Worm (Caenorhabditis elegans): ENCODE results near the gene F01D5.6.
"Not testable (repeated sequence)": the region's sequence is repeated elsewhere in the genome, so short reads cannot be mapped to it uniquely, and the experiment has no call there.

DNA sequence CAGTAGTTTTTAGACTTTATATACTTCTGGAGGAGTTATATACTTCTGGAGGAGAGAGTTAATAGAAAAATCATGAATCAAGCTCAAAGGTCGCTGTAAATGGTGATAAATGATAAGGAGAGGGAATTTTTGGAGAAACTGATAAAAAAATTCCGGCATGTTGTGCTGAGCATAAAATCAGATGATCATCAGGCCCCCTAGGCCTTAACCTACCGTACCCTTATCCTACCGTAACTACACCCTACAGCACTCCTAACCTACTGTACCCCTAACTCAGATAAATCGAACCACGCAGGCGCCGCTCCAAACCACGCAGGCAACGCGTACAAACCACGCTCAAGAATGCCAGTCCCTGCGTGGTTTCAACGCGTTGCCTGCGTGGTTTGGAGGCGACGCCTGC, 6.3 kb upstream of the F01D5.6 start, which contains the start of gene F01D5.3:
- TF ChIP-seq med-1 (GFP tag; optimal IDR thresholded peaks at IDR 0.05; ENCODE audit: insufficient read depth); T22C8.4 (GFP tag; IDR thresholded peaks at IDR 0.05); ztf-29 (GFP tag; IDR thresholded peaks at IDR 0.05); flt-1 (GFP tag; IDR thresholded peaks at IDR 0.05); tab-1 (GFP tag; IDR thresholded peaks at IDR 0.05); ztf-23 (GFP tag; IDR thresholded peaks at IDR 0.05): not testable (repeated sequence)

Measured in whole organism, midembryonic.